ENCODE assay signal across 3 fruit fly cellular contexts in the genomic region with DNA sequence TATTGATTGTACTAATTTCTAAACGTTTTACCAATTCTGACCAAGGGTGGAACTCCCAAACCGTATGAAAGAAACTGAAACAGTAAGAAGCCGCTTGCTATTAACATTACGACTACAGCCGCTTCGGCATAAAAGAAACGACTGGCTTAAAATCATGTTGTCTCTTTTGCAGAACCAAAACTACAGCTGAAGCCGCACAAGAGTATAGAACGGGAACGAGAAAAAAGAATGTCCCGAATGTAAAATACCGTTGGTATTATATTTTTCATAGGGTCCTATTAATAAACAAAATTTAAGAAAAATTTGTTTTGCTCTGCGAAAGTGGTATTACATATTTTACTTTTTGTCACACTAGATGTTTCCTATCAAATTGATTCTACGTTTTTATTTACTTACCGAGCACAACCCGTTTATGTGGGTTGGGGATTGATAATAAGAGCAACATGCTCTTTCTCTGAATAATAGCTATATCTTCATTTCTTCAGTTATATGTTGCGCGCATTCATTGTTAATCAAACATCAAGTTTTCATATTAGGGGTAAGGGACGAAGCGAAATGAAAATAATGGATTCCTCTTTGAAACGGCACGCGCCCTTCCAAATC.
A peak's percentile ranks its signal among the peaks of the same experiment; 100 is the strongest.
TF ChIP-seq lines count a peak whose summit lies in the region.

A gene (minus strand): TSS at position 143 of the 603 bp plus-strand sequence.

- TF ChIP-seq CTCF in whole organism, embryonic (GFP tag; optimal IDR thresholded peaks at IDR 0.05; lab: Kevin White, UChicago), result no peak

TF ChIP-seq in whole organism, adult, 20 proteins besides CTCF, POLR2A, EP300 and RAD21:
- peak; percentile 72 for TF ChIP-seq kay (GFP tag; lab: Kevin White, UChicago; ENCODE audit: borderline replicate concordance)
- TF ChIP-seq Crg-1 (GFP tag; optimal IDR thresholded peaks at IDR 0.05; lab: Kevin White, UChicago), result no peak

TF ChIP-seq in whole organism, embryonic, 481 proteins besides CTCF, POLR2A, EP300 and RAD21:
- TF ChIP-seq CG17802 (tag; optimal IDR thresholded peaks at IDR 0.05; lab: Kevin White, UChicago) (peak; percentile 77), CkIIα-i1 (GFP tag; IDR thresholded peaks at IDR 0.05; lab: Robert Waterston, UW) (no peak), CG2199 (GFP tag; IDR thresholded peaks at IDR 0.05; lab: Robert Waterston, UW) (peak; percentile 90), Med (GFP tag; lab: Kevin White, UChicago) (peak; percentile 50), maf-S (GFP tag; optimal IDR thresholded peaks at IDR 0.05; lab: Kevin White, UChicago) (no peak), ATbp (GFP tag; optimal IDR thresholded peaks at IDR 0.05; lab: Kevin White, UChicago) (no peak), stwl (tag; optimal IDR thresholded peaks at IDR 0.05; lab: Kevin White, UChicago) (peak; percentile 3), Neu2 (GFP tag; optimal IDR thresholded peaks at IDR 0.05; lab: Kevin White, UChicago; ENCODE audit: borderline replicate concordance) (no peak), E2f2 (GFP tag; IDR thresholded peaks at IDR 0.05; lab: Robert Waterston, UW) (0 out of 2 replicates have a peak, but pooled peaks have one; percentile 13), gfzf (GFP tag; optimal IDR thresholded peaks at IDR 0.05; lab: Kevin White, UChicago) (peak; percentile 14), slp2 (GFP tag; optimal IDR thresholded peaks at IDR 0.05; lab: Kevin White, UChicago) (no peak), Hey (tag; optimal IDR thresholded peaks at IDR 0.05; lab: Kevin White, UChicago) (no peak), ranshi (GFP tag; IDR thresholded peaks at IDR 0.05; lab: Robert Waterston, UW) (no peak), CG30020 (tag; optimal IDR thresholded peaks at IDR 0.05; lab: Kevin White, UChicago) (peak; percentile 91), NfI (GFP tag; optimal IDR thresholded peaks at IDR 0.05; lab: Kevin White, UChicago) (no peak), CG11723 (GFP tag; optimal IDR thresholded peaks at IDR 0.05; lab: Kevin White, UChicago) (peak; percentile 28), dpn (GFP tag; optimal IDR thresholded peaks at IDR 0.05; lab: Kevin White, UChicago) (no peak), wek (GFP tag; optimal IDR thresholded peaks at IDR 0.05; lab: Kevin White, UChicago) (peak; percentile 32)

TF ChIP-seq in whole organism, pupa, 21 proteins besides CTCF, POLR2A, EP300 and RAD21:
- peak; percentile 26 for TF ChIP-seq D1 (tag; optimal IDR thresholded peaks at IDR 0.05; lab: Kevin White, UChicago)
- TF ChIP-seq Snoo (tag; optimal IDR thresholded peaks at IDR 0.05; lab: Kevin White, UChicago), result no peak
- no peak for TF ChIP-seq CG10348 (GFP tag; IDR thresholded peaks at IDR 0.05; lab: Robert Waterston, UW)
- TF ChIP-seq CG34367 (tag; optimal IDR thresholded peaks at IDR 0.05; lab: Kevin White, UChicago), result no peak
